Fruit fly (Drosophila melanogaster) whole organism, embryonic: Measurements from ENCODE around the gene CG15047.

Experiments used
- Aef1 ChIP-seq: fragments of 200-800 bp; sonication (Bioruptor generic); IDR thresholded peaks from 3 replicates; pipeline ENCODE4 v1.3.6; 2022; ENCODE audit warnings: missing biosample characterization, missing genetic modification characterization
- CG6683 ChIP-seq: fragments of 200-800 bp; sonication (Bioruptor generic); optimal IDR thresholded peaks from 2 replicates; lab custom pipeline; 2017; ENCODE audit warnings: missing biosample characterization, mild to moderate bottlenecking, missing genetic modification characterization, missing genetic modification reagents
- CG9609 ChIP-seq: fragments of 200-800 bp; sonication (Bioruptor generic); optimal IDR thresholded peaks from 3 replicates; lab custom pipeline; 2016; ENCODE audit warnings: missing biosample characterization, missing genetic modification characterization
- Usf ChIP-seq: fragments of 200-800 bp; sonication (Bioruptor generic); optimal IDR thresholded peaks from 2 replicates; lab custom pipeline; 2017; ENCODE audit warnings: missing genotype, missing biosample characterization, missing genetic modification characterization
- danr ChIP-seq: fragments of 200-800 bp; sonication (Bioruptor generic); IDR thresholded peaks from 2 replicates; pipeline ENCODE4 v1.3.6; 2022; ENCODE audit warnings: missing biosample characterization, missing genetic modification characterization

DNA sequence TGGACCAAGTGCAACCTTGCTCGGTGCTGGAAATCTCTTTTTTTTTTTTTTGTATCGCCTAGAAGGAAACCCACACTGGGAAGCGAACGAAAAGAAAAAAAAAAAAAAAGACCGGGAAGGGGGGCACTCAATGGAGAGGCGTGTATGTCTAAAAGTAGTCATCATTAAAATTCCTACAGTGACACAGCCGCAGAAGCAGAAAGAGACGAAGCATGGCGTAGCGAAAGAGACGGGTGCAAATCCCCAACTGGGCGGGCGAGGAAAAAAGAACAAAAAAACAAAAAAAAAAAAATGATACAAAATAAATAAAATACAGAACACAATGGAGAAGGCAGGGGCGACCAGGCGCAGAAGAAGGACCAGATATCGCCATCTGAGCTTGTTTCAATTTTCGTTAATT lies 16.2 kb downstream of the CG15047 start:
- TF ChIP-seq danr (GFP tag; lab: Robert Waterston, UW) (no peak), Aef1 (no peak), CG9609 (GFP tag; lab: Kevin White, UChicago) (no peak), CG6683 (GFP tag; lab: Kevin White, UChicago) (no peak), Usf (GFP tag; lab: Kevin White, UChicago) (no peak)
